Worm (Caenorhabditis elegans) whole organism, L4 larva: ENCODE measurements around the gene K03H6.1.

Experiments used
- F37D6.2 ChIP-seq: sonication (generic microtip); optimal IDR thresholded peaks from 2 replicates; lab custom pipeline; 2016; ENCODE audit warnings: mild to moderate bottlenecking, missing genetic modification characterization, missing compliant biosample characterization
- arid-1 ChIP-seq: fragments of 200-800 bp; sonication (Bioruptor generic); conservative IDR thresholded peaks from 2 replicates; pipeline ENCODE4 v1.3.6; 2022; ENCODE audit warnings: missing genetic modification reagents, missing genetic modification characterization, missing compliant biosample characterization
- dmd-8 ChIP-seq: fragments of 200-800 bp; sonication (Bioruptor generic); IDR thresholded peaks from 2 replicates; pipeline ENCODE4 v1.3.6; 2022; ENCODE audit warnings: missing genetic modification characterization, missing compliant biosample characterization
- dpl-1 ChIP-seq: fragments of 150-350 bp; optimal IDR thresholded peaks from 2 replicates; lab custom pipeline; 2014; ENCODE audit warnings: missing biosample characterization, missing genetic modification reagents, missing genetic modification characterization
- dve-1 ChIP-seq: sonication (generic microtip); optimal IDR thresholded peaks from 2 replicates; lab custom pipeline; 2017; ENCODE audit warnings: antibody characterized with exemption, mild to moderate bottlenecking, missing genetic modification characterization, missing compliant biosample characterization; ENCODE audit not compliant: insufficient read depth
- egl-27 ChIP-seq: sonication (generic microtip); optimal IDR thresholded peaks from 3 replicates; lab custom pipeline; 2017; ENCODE audit warnings: missing biosample characterization, missing genetic modification reagents, missing genetic modification characterization
- lin-39 ChIP-seq: fragments of 150-350 bp; optimal IDR thresholded peaks from 2 replicates; lab custom pipeline; 2014; ENCODE audit warnings: missing biosample characterization, missing genetic modification reagents, missing genetic modification characterization
- nhr-237 ChIP-seq: sonication (generic microtip); optimal IDR thresholded peaks from 2 replicates; lab custom pipeline; 2017; ENCODE audit warnings: missing biosample characterization, missing genetic modification characterization
- skn-1 ChIP-seq: fragments of 150-350 bp; optimal IDR thresholded peaks from 2 replicates; lab custom pipeline; 2014; ENCODE audit warnings: missing biosample characterization, missing genetic modification characterization
- snpc-1.2 ChIP-seq: fragments of 200-800 bp; sonication (Bioruptor generic); IDR thresholded peaks from 2 replicates; pipeline ENCODE4 v1.3.6; 2022; ENCODE audit warnings: missing genetic modification reagents, missing genetic modification characterization, missing compliant biosample characterization
- unc-62 ChIP-seq, 3 experiments: fragments of 150-350 bp in 1 of 3; sonication (generic microtip); optimal IDR thresholded peaks in 2 of 3; peaks in 1 of 3; 1 replicate in 1 of 3; 2 replicates in 2 of 3; lab custom pipeline; 2014 to 2017; ENCODE audit warnings: missing biosample characterization in 3 of 3, missing genetic modification characterization in 3 of 3, missing genetic modification reagents in 3 of 3, missing genotype in 1 of 3

ce11 chrIV:1559931-1560330 is 36.4 kb downstream of the K03H6.1 start, which contains the start of gene Y41D4B.17:
- TF ChIP-seq F37D6.2 (tag; lab: Kevin White, UChicago): no peak
- TF ChIP-seq egl-27 (tag; lab: Kevin White, UChicago): no peak
- peak; percentile 7 for TF ChIP-seq dve-1
- no peak for TF ChIP-seq dpl-1
- no peak for TF ChIP-seq lin-39
- no peak for TF ChIP-seq skn-1 (tag; lab: Kevin White, UChicago)
- TF ChIP-seq snpc-1.2 (GFP tag; lab: Robert Waterston, UW): no peak
- TF ChIP-seq dmd-8 (GFP tag; lab: Robert Waterston, UW): no peak
- TF ChIP-seq unc-62 (GFP tag; optimal IDR thresholded peaks at IDR 0.05 in 1 of 2; lab: Kevin White, UChicago): no peak
- no peak for TF ChIP-seq unc-62 (tag; optimal IDR thresholded peaks at IDR 0.05; lab: Kevin White, UChicago)
- TF ChIP-seq arid-1 (GFP tag; lab: Robert Waterston, UW): no peak
- TF ChIP-seq nhr-237 (tag; lab: Kevin White, UChicago): no peak
